Worm (Caenorhabditis elegans) whole organism, young adult: ENCODE data around the gene T04B2.8.

Source experiments
- F33H1.4 ChIP-seq: fragments of 200-800 bp; sonication (Bioruptor generic); IDR thresholded peaks from 2 replicates; pipeline ENCODE4 v1.3.6; 2022; ENCODE audit warnings: missing genetic modification reagents, missing genetic modification characterization, missing compliant biosample characterization
- bed-2 ChIP-seq: fragments of 200-800 bp; sonication (Bioruptor generic); IDR thresholded peaks from 2 replicates; pipeline ENCODE4 v1.3.6; 2022; ENCODE audit warnings: missing genetic modification reagents, missing genetic modification characterization, missing compliant biosample characterization
- egrh-3 ChIP-seq: fragments of 200-800 bp; sonication (Bioruptor generic); IDR thresholded peaks from 2 replicates; pipeline ENCODE4 v1.3.6; 2022; ENCODE audit warnings: missing genetic modification reagents, missing genetic modification characterization, missing compliant biosample characterization
- nfyb-1 ChIP-seq: fragments of 200-800 bp; sonication (Bioruptor generic); IDR thresholded peaks from 2 replicates; pipeline ENCODE4 v1.3.6; 2022; ENCODE audit warnings: missing genetic modification reagents, missing genetic modification characterization, missing compliant biosample characterization
- sea-2 ChIP-seq: fragments of 200-800 bp; sonication (Bioruptor generic); IDR thresholded peaks from 2 replicates; pipeline ENCODE4 v1.3.6; 2022; ENCODE audit warnings: missing genetic modification characterization, missing compliant biosample characterization

DNA sequence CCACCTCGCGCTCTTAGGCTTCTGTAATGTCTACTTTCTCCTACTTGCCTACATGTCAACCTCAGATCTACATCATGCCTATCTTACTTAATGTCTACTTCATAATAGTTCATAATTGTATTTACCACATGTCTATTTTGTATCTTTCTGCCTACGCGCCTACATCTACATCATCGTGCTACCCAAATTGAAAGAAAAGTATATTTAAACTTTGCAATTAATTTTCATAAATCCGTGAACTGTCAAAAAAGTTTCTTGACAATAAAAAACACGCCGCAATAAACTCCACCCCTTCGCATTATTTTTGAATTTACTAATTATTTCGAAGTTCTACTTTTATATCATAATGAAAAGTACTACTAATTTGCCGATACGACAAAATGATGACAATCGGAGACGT is 28.0 kb downstream of the T04B2.8 start, which contains the start of gene F44D12.8:
- TF ChIP-seq sea-2 (GFP tag; lab: Robert Waterston, UW) (no peak), bed-2 (GFP tag; lab: Robert Waterston, UW) (no peak), egrh-3 (GFP tag; lab: Robert Waterston, UW) (no peak), nfyb-1 (GFP tag; lab: Robert Waterston, UW) (no peak), F33H1.4 (GFP tag; lab: Robert Waterston, UW) (no peak)
